Worm (Caenorhabditis elegans): ENCODE results near the gene ent-5.

DNA sequence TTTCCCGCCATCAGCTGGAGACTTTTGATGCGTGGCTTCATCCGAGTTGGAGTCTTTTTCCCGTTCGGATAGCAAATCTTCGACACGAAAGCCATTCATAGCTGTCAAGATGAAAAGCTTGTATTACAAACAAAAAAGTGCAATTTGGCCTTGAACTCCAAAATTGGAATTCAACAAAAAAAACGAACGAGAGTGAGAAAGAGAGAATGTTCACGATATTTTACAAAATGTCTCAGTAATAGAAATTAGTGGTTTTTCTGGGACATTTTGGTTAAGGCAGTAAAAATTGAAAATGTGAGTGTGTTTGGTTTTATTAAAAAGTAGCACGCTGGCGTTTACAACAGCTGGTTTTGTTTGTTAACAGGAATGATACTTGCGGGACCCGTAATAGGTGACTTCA is 5.1 kb upstream of the ent-5 start, which contains the start of gene ceh-1:
- no peak for TF ChIP-seq lin-29 (GFP tag; IDR thresholded peaks at IDR 0.05)
- TF ChIP-seq ctbp-1 (GFP tag; IDR thresholded peaks at IDR 0.05), result no peak
- TF ChIP-seq rbr-2 (tag; optimal IDR thresholded peaks at IDR 0.05), result no peak
- TF ChIP-seq snpc-4 (tag; optimal IDR thresholded peaks at IDR 0.05), result no peak
- no peak for TF ChIP-seq pqm-1 (tag; optimal IDR thresholded peaks at IDR 0.05)
- no peak for TF ChIP-seq mdl-1 (tag; optimal IDR thresholded peaks at IDR 0.05)
- no peak for TF ChIP-seq duxl-1 (tag; optimal IDR thresholded peaks at IDR 0.05; ENCODE audit: poor library complexity)
- TF ChIP-seq ztf-11 (tag; optimal IDR thresholded peaks at IDR 0.05), result no peak
- no peak for TF ChIP-seq lir-3 (tag; optimal IDR thresholded peaks at IDR 0.05)
